Worm (Caenorhabditis elegans) whole organism, midembryonic: Measurements from ENCODE around the gene cdr-4.

Experiments used
- T22C8.4 ChIP-seq: fragments of 200-800 bp; sonication (Bioruptor generic); IDR thresholded peaks from 2 replicates; pipeline ENCODE4 v1.3.6; 2022; ENCODE audit warnings: missing genetic modification characterization, missing compliant biosample characterization
- cog-1 ChIP-seq: sonication (generic microtip); optimal IDR thresholded peaks from 2 replicates; lab custom pipeline; 2016; ENCODE audit warnings: missing genetic modification characterization, missing compliant biosample characterization
- flt-1 ChIP-seq: fragments of 200-800 bp; sonication (Bioruptor generic); IDR thresholded peaks from 2 replicates; pipeline ENCODE4 v1.3.6; 2022; ENCODE audit warnings: missing genetic modification characterization, missing compliant biosample characterization
- klf-2 ChIP-seq: fragments of 200-800 bp; sonication (Bioruptor generic); conservative IDR thresholded peaks from 2 replicates; pipeline ENCODE4 v1.3.6; 2022; ENCODE audit warnings: missing genetic modification reagents, missing genetic modification characterization, missing compliant biosample characterization
- med-1 ChIP-seq: sonication (generic microtip); optimal IDR thresholded peaks from 2 replicates; lab custom pipeline; 2017; ENCODE audit warnings: missing genetic modification characterization, mild to moderate bottlenecking, missing compliant biosample characterization, antibody characterized with exemption, missing genetic modification reagents; ENCODE audit not compliant: insufficient read depth
- ref-1 ChIP-seq: fragments of 200-800 bp; sonication (Bioruptor generic); conservative IDR thresholded peaks from 2 replicates; pipeline ENCODE4 v1.3.6; 2022; ENCODE audit warnings: missing genetic modification reagents, missing genetic modification characterization, missing compliant biosample characterization
- tab-1 ChIP-seq: fragments of 200-800 bp; sonication (Bioruptor generic); IDR thresholded peaks from 2 replicates; pipeline ENCODE4 v1.3.6; 2022; ENCODE audit warnings: missing genetic modification characterization, missing compliant biosample characterization
- ztf-23 ChIP-seq: fragments of 200-800 bp; sonication (Bioruptor generic); IDR thresholded peaks from 2 replicates; pipeline ENCODE4 v1.3.6; 2022; ENCODE audit warnings: missing genetic modification reagents, missing genetic modification characterization, missing compliant biosample characterization
- ztf-29 ChIP-seq: fragments of 200-800 bp; sonication (Bioruptor generic); IDR thresholded peaks from 2 replicates; pipeline ENCODE4 v1.3.6; 2022; ENCODE audit warnings: missing genetic modification reagents, missing genetic modification characterization, missing compliant biosample characterization

Gene cdr-4

DNA sequence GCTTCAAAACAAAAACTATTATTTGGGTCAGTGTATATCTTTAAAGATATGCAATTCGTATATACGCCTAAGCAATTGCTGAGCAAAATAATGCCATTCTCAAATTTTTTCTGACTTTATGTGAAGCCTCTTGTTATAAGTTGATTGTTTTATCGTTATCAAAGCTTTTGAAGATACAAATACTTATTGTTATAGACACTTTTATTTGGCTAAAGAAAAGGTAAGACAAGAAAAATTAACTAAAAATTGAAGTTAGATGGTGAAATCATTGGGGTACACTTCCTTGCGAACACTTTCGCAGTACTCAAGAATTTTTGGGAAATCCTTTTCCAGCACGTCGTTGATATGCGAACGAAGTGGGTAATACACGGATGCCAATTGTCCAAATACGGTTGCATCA, 3.9 kb upstream of the cdr-4 start:
- TF ChIP-seq ztf-29 (no peak), T22C8.4 (GFP tag; lab: Robert Waterston, UW) (no peak)

DNA sequence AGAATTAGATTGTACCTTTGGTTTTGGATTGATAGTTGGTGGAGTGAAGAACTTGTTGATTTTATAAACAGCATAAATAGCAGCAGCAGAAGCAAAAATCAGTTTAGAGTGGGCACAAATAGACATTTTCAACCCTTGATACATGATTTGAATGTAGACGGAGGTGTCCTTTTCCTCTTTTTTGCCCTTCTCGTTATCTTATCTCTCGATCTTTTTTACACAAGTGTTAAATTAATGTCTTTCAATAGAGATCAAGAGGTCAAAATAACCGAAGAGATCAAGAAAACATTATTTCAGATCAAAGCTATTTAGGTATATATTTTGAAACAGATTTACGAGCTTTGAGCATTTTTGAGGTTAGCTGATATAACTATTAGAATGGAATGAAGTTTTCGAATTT, 3.5 kb upstream of the cdr-4 start, which contains the start of gene cdr-7:
Gene cdr-7, minus strand, starts transcription at position 205 of the 400 bp plus-strand sequence.
- no peak for TF ChIP-seq T22C8.4 (GFP tag; lab: Robert Waterston, UW)
- TF ChIP-seq ref-1 (GFP tag; lab: Robert Waterston, UW) = no peak
- no peak for TF ChIP-seq ztf-23 (GFP tag; lab: Robert Waterston, UW)

DNA sequence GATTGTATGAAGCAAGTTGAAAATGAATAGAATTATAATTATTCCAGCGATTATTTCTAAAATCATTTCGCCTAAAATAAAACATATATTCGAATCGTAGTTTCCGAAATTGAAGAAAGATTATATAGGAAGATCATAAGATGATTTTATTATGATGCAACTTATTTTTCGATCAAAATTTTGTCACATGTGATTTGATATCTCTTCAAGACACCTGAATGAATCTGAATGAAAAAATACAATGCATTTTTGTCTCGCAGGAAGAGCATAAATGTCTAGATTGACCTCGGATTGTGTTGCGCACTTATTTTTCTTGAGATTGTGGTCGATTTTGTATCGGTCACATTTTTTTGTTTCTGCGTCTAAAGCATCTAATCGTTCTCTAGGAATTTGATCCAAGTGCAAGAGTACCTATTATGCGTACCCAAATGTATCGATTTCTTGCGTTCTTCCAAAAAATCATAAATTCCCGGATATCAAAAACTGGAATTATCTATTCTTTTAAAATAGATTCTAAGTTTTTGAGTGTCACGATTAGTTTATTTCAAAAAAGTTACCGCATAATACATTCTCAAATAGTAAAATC, 2.1 kb upstream of the cdr-4 start, which contains the start of gene hrg-2:
Gene hrg-2, minus strand, starts transcription at position 98 of the 586 bp plus-strand sequence.
- TF ChIP-seq ztf-29 (no peak), med-1 (GFP tag; lab: Kevin White, UChicago) (no peak), klf-2 (GFP tag; lab: Robert Waterston, UW) (no peak), tab-1 (no peak), T22C8.4 (GFP tag; lab: Robert Waterston, UW) (no peak), ref-1 (GFP tag; lab: Robert Waterston, UW) (no peak), cog-1 (no peak), flt-1 (no peak)

DNA sequence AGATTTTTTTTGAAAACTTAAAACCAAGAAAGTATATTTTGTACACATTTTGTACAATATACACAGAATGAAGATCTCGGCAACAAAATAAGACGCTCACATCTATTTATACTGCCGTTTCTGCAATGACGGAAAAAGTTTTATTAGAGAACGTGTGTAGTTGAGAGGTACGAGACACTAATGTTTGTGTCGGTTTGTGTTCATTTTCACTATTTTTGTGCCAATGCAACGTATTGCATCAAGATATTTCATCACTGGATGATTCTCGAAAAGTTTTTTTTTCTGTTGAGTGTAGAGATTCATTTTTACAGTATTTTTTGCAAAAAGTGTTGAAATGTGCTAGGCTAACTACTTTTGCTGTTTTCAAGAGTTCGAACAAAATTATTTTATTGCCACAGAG, 571 bp upstream of the cdr-4 start:
- TF ChIP-seq klf-2 (GFP tag; lab: Robert Waterston, UW) (no peak), T22C8.4 (GFP tag; lab: Robert Waterston, UW) (no peak), flt-1 (no peak), ztf-23 (GFP tag; lab: Robert Waterston, UW) (no peak), ref-1 (GFP tag; lab: Robert Waterston, UW) (no peak), ztf-29 (no peak), tab-1 (no peak), med-1 (GFP tag; lab: Kevin White, UChicago) (no peak), cog-1 (no peak)

DNA sequence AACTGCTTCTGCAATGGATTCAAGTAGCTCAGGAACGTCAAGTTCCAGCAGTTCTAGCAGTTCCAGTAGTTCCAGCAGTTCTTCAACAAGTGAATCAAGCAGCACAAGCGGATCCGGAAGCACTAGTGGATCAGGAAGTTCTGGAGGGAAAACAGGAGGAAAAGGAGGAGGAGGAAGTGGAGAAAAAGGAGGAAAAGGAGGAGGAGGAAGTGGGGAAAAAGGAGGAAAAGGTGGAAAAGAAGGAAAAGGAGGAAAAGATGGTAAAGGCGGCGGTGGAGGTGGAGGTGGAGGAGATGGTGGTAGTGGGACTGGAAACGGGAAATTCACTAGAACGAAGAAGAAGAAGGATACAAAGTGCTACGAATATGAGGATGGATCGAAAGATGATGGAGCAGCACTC, 1.9 kb downstream of the cdr-4 start:
- TF ChIP-seq med-1 (GFP tag; lab: Kevin White, UChicago) (no peak), flt-1 (no peak), ztf-23 (GFP tag; lab: Robert Waterston, UW) (no peak), klf-2 (GFP tag; lab: Robert Waterston, UW) (0 out of 2 replicates have a peak, but pooled peaks have one; percentile 14)

DNA sequence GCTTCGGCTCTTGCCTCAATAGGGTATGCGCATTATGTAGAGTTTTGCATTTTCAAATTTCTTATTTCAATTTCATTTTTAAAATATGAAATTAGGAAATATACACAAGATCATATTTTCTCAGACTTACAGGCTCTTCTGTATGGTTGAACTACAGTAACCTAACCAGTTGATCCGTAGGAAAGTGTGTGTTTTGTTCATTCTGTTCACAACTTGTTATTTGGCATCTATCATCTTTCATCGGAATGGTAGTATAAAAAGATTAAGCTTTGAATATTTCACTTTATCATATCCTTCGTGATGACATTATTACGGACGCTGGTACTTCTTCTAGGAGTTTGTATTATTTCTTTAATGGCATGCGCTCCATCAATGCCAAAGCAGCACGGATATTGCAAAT, 2.5 kb downstream of the cdr-4 start, which contains the start of gene K01D12.10:
Gene K01D12.10, plus strand, starts transcription at position 301 of the 400 bp plus-strand sequence.
- no peak for TF ChIP-seq cog-1
- TF ChIP-seq tab-1 = no peak
- TF ChIP-seq med-1 (GFP tag; lab: Kevin White, UChicago) = no peak
- no peak for TF ChIP-seq ztf-23 (GFP tag; lab: Robert Waterston, UW)
- no peak for TF ChIP-seq ztf-29
- TF ChIP-seq klf-2 (GFP tag; lab: Robert Waterston, UW) = no peak
- no peak for TF ChIP-seq ref-1 (GFP tag; lab: Robert Waterston, UW)
- TF ChIP-seq T22C8.4 (GFP tag; lab: Robert Waterston, UW) = no peak
- no peak for TF ChIP-seq flt-1

DNA sequence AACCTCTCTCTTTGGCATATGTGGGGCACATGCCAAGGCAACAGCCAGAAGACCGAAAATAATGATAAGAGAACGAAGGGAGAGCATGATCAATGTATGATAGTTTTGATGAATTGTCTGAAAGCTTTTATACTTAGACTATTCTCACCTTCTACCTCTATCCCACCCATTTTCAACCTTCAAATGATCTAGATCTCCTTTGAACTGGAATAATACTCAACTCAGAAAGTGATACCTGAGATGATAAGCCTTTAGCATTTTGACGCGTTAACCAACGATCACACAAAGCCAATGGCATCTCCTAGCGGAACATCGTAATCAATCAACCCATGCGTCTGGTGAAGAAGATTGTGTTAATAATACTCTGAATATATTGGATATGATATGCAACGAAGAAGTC, 3.9 kb downstream of the cdr-4 start, which contains the start of gene K01D12.9:
Gene K01D12.9, minus strand, starts transcription at position 101 of the 400 bp plus-strand sequence.
- TF ChIP-seq ref-1 (GFP tag; lab: Robert Waterston, UW) = no peak
- no peak for TF ChIP-seq ztf-23 (GFP tag; lab: Robert Waterston, UW)
- TF ChIP-seq med-1 (GFP tag; lab: Kevin White, UChicago) = no peak
- no peak for TF ChIP-seq T22C8.4 (GFP tag; lab: Robert Waterston, UW)
- no peak for TF ChIP-seq ztf-29
- no peak for TF ChIP-seq klf-2 (GFP tag; lab: Robert Waterston, UW)
- TF ChIP-seq flt-1 = no peak
- TF ChIP-seq cog-1 = no peak
- no peak for TF ChIP-seq tab-1

DNA sequence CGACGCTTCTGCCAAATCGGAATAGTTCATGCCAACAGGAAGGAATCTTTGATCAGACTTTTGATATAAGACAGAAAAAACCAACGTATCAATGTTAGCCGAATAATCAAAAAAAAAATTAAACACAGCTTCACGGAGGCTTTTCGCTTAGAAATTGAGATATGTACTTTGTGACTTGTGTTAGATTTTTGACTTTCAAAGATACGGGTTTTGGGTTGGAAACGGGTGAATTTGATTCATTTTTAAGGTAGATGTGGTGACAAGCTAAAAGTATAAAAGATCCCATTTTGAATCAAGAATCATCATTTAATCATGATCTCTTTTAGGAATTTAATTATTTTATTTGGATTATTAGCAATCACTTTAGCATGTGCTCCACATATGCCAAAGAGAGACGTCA, 6.1 kb downstream of the cdr-4 start, which contains the start of gene K01D12.8:
Gene K01D12.8, plus strand, starts transcription at position 301 of the 400 bp plus-strand sequence.
- TF ChIP-seq med-1 (GFP tag; lab: Kevin White, UChicago) = no peak

DNA sequence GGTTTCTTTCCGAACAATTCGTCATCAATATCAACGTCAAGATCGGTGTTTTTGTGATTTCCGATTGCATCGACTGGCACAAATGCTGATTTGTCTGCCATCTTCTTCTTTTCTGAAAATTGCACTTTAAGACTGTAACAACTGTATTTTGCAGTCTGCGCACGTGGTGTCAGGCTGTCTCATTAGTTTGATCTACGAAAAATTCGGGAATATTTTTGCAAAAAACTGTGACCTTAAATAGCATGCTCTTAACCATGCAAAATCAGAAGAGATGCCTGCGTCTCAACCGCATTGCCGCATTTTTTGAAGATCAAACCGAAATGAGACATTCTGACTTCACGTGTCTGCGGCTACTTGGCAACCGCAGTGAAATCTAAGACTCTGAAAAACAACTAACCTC, 7.0 kb downstream of the cdr-4 start, which contains the start of gene K01D12.7:
Gene K01D12.7, minus strand, starts transcription at position 101 of the 400 bp plus-strand sequence.
- TF ChIP-seq tab-1 = no peak
- no peak for TF ChIP-seq med-1 (GFP tag; lab: Kevin White, UChicago)

DNA sequence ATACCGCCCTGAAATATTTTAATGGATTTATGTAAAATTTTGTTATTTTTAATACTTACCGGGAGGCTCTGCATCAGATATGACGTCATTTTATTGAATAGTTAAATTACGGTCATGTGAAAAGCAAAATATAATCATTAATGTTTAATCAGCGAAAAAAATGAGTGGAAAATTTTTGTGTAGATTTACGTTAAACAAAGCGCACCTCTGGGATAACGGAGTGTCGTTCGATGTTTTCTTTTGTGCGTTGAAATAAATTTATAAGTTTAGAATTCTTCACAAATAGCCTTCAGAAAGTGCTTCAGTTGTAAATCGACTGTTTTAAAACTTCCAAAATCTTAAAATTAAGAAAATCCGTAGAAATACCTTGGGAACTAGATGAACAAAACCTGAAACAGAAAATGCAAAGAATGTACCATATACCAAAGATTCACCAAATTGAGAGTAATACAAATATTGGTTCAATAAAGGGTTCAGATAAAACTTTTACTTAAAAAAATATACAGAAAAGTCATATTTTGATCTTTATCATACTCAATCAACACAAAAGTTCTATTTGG, 7.7 kb downstream of the cdr-4 start, which contains the start of the genes K01D12.20 and miga-1:
Gene K01D12.20, minus strand, starts transcription at position 138 of the 560 bp plus-strand sequence.
Gene miga-1, minus strand, starts transcription at position 183 of the 560 bp plus-strand sequence.
- no peak for TF ChIP-seq T22C8.4 (GFP tag; lab: Robert Waterston, UW)
- TF ChIP-seq med-1 (GFP tag; lab: Kevin White, UChicago) = no peak
- no peak for TF ChIP-seq ref-1 (GFP tag; lab: Robert Waterston, UW)
- no peak for TF ChIP-seq klf-2 (GFP tag; lab: Robert Waterston, UW)
- no peak for TF ChIP-seq ztf-29
- no peak for TF ChIP-seq cog-1
- no peak for TF ChIP-seq tab-1
- no peak for TF ChIP-seq flt-1
- TF ChIP-seq ztf-23 (GFP tag; lab: Robert Waterston, UW) = no peak
